Worm (Caenorhabditis elegans): ENCODE measurements around the gene C46G7.2.

Gene C46G7.2

DNA sequence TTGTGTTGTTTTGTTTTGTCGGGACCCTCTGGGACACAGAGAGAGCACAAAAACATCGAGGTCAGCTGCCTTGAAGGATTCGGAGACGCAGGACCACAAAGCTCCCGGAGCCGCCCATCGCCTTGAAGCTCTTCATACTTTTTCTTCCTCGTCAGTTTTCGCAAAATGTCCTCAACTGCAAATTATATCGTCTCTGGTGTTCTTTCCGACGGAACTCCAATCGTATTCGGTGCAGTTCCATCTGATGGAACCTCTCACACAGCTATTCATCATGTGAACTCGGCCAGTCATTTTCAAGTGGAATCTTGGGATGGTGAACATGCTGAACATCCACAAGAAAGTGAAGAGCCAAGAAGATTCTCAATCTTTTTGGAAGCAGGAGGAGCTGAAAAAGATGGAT lies 29.6 kb upstream of the C46G7.2 start:
- TF ChIP-seq ceh-13 (GFP tag; optimal IDR thresholded peaks at IDR 0.05) (no peak), ama-1 (optimal IDR thresholded peaks at IDR 0.05) (peak; percentile 16)

DNA sequence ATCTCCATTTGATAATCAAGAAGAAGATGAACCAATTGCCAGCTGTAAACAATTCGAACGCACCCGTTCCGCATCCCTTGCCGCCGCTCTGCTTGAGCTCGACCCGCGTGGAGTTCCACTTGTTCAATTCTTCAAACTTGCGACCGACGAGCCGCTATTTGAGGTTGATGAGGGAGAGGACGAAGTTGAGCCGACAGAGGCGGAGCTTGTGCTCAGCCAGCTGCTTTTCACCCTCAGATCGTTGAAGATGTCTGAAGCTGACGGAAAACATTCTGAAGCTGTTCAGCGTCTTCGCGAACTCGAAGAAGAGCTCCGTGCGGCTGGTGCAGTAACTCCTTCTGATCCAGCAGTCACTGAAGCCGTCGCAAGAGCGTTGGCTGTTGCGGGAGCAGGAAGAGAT lies 29.2 kb upstream of the C46G7.2 start:
- TF ChIP-seq F13C5.2 (tag; optimal IDR thresholded peaks at IDR 0.05) (no peak), sea-1 (GFP tag; conservative IDR thresholded peaks at IDR 0.05) (no peak), tra-4 (tag; optimal IDR thresholded peaks at IDR 0.05) (no peak)

DNA sequence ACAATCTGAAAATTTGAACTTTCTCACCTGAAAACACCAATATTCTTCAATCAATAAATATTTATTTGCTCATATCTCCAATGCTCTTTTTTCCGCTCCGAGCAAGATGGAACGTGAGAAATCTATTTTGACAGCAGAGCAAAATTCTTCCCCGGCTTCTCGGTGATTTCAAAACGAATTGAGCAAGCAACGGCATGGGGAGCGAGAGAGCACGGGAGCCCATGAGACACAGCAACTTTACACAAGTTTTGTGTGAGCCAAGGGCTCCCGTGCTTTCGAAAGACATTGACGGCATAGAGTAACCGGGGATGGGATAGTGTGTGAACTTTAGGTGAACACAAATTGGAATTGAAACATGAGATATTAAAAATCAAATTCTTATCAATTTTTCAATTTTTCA lies 28.2 kb upstream of the C46G7.2 start:
- TF ChIP-seq B0310.2 (tag; optimal IDR thresholded peaks at IDR 0.05) (no peak), ceh-36 (tag; optimal IDR thresholded peaks at IDR 0.05) (no peak), tbx-11 (GFP tag; IDR thresholded peaks at IDR 0.05) (no peak), tbx-37 (GFP tag; conservative IDR thresholded peaks at IDR 0.05) (no peak), sea-1 (GFP tag; conservative IDR thresholded peaks at IDR 0.05) (no peak), ets-7 (tag; optimal IDR thresholded peaks at IDR 0.05) (no peak), scrt-1 (GFP tag; IDR thresholded peaks at IDR 0.05) (no peak), flt-1 (GFP tag; IDR thresholded peaks at IDR 0.05) (no peak), hnd-1 (tag; optimal IDR thresholded peaks at IDR 0.05) (no peak), aly-1 (tag; optimal IDR thresholded peaks at IDR 0.05) (no peak), F13C5.2 (tag; optimal IDR thresholded peaks at IDR 0.05) (no peak), hmbx-1 (tag; optimal IDR thresholded peaks at IDR 0.05) (no peak), tra-4 (tag; optimal IDR thresholded peaks at IDR 0.05) (no peak), hmg-4 (GFP tag; optimal IDR thresholded peaks at IDR 0.05) (no peak), ama-1 (optimal IDR thresholded peaks at IDR 0.05) (no peak), pes-1 (GFP tag; IDR thresholded peaks at IDR 0.05) (no peak), ceh-13 (GFP tag; optimal IDR thresholded peaks at IDR 0.05) (no peak)

ce11 chrIV:5990503-5990902 lies 24.5 kb upstream of the C46G7.2 start:
- TF ChIP-seq hmbx-1 (tag; optimal IDR thresholded peaks at IDR 0.05) (no peak), hmg-4 (GFP tag; optimal IDR thresholded peaks at IDR 0.05) (no peak), ama-1 (optimal IDR thresholded peaks at IDR 0.05) (no peak), pes-1 (GFP tag; IDR thresholded peaks at IDR 0.05) (no peak), flt-1 (GFP tag; IDR thresholded peaks at IDR 0.05) (no peak), scrt-1 (GFP tag; IDR thresholded peaks at IDR 0.05) (no peak), sea-1 (GFP tag; conservative IDR thresholded peaks at IDR 0.05) (no peak), hnd-1 (tag; optimal IDR thresholded peaks at IDR 0.05) (no peak), B0310.2 (tag; optimal IDR thresholded peaks at IDR 0.05) (no peak), tbx-11 (GFP tag; IDR thresholded peaks at IDR 0.05) (no peak), ets-7 (tag; optimal IDR thresholded peaks at IDR 0.05) (no peak), ceh-36 (tag; optimal IDR thresholded peaks at IDR 0.05) (no peak), aly-1 (tag; optimal IDR thresholded peaks at IDR 0.05) (no peak), ceh-13 (GFP tag; optimal IDR thresholded peaks at IDR 0.05) (no peak), F13C5.2 (tag; optimal IDR thresholded peaks at IDR 0.05) (no peak), tbx-37 (GFP tag; conservative IDR thresholded peaks at IDR 0.05) (no peak), tra-4 (tag; optimal IDR thresholded peaks at IDR 0.05) (no peak)

DNA sequence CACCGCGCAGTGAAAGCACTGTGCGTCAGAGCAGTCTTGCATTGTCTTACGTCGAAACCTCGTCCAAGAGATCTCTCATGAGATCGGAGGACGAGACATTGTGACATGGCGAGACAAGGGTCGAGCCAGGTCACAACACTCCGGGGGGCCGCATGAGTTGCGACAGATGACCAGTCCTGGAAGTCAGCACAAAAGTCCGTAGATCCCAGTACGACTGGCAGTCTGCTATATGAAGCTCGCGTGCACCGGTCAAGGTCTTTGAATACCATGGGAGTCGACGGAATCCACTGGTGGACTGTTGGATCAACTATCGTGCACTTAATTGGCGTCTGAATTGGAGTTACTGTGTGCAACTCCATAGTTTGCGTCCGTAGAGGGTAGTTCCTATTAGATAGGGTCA lies 9.3 kb upstream of the C46G7.2 start:
- TF ChIP-seq ama-1 (optimal IDR thresholded peaks at IDR 0.05), result no peak
- no peak for TF ChIP-seq sea-1 (GFP tag; conservative IDR thresholded peaks at IDR 0.05)
- no peak for TF ChIP-seq B0310.2 (tag; optimal IDR thresholded peaks at IDR 0.05)
- no peak for TF ChIP-seq ceh-13 (GFP tag; optimal IDR thresholded peaks at IDR 0.05)

DNA sequence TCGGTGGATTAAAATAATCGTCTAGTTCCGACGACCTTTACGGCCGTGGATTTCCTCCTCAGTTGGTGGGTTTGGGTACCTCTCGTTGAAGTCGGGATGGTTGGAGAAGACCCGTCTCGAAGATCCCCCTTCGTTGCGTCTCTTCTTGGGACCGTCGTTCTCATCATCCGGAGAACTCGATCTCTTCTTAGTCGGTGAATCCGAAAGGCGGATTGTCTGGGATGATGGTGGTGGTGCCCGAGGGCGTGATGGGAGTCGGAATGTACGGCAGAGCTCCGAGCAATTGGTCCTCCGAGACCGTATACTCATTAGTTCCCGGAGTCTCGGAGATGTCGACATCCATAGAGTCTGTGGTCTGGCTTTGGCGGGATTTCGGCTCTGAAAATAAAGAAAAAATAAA lies 4.7 kb upstream of the C46G7.2 start:
- no peak for TF ChIP-seq ama-1 (optimal IDR thresholded peaks at IDR 0.05)
- TF ChIP-seq ceh-13 (GFP tag; optimal IDR thresholded peaks at IDR 0.05), result no peak
- no peak for TF ChIP-seq ets-7 (tag; optimal IDR thresholded peaks at IDR 0.05)
- TF ChIP-seq B0310.2 (tag; optimal IDR thresholded peaks at IDR 0.05), result no peak
- TF ChIP-seq hmg-4 (GFP tag; optimal IDR thresholded peaks at IDR 0.05), result no peak
- no peak for TF ChIP-seq tbx-37 (GFP tag; conservative IDR thresholded peaks at IDR 0.05)
- no peak for TF ChIP-seq ceh-36 (tag; optimal IDR thresholded peaks at IDR 0.05)
- TF ChIP-seq hnd-1 (tag; optimal IDR thresholded peaks at IDR 0.05), result no peak
- no peak for TF ChIP-seq flt-1 (GFP tag; IDR thresholded peaks at IDR 0.05)
- TF ChIP-seq F13C5.2 (tag; optimal IDR thresholded peaks at IDR 0.05), result no peak
- no peak for TF ChIP-seq sea-1 (GFP tag; conservative IDR thresholded peaks at IDR 0.05)
- TF ChIP-seq pes-1 (GFP tag; IDR thresholded peaks at IDR 0.05), result no peak
- TF ChIP-seq aly-1 (tag; optimal IDR thresholded peaks at IDR 0.05), result no peak
- no peak for TF ChIP-seq scrt-1 (GFP tag; IDR thresholded peaks at IDR 0.05)
- TF ChIP-seq hmbx-1 (tag; optimal IDR thresholded peaks at IDR 0.05), result no peak
- TF ChIP-seq tbx-11 (GFP tag; IDR thresholded peaks at IDR 0.05), result no peak
- no peak for TF ChIP-seq tra-4 (tag; optimal IDR thresholded peaks at IDR 0.05)

ce11 chrIV:6011545-6011944 lies 3.5 kb upstream of the C46G7.2 start, which contains the start of gene C46G7.5:
Gene C46G7.5, minus strand, starts transcription at chrIV:6011645.
- no peak for TF ChIP-seq flt-1 (GFP tag; IDR thresholded peaks at IDR 0.05)
- TF ChIP-seq ceh-36 (tag; optimal IDR thresholded peaks at IDR 0.05), result no peak
- TF ChIP-seq pes-1 (GFP tag; IDR thresholded peaks at IDR 0.05), result no peak
- TF ChIP-seq hmg-4 (GFP tag; optimal IDR thresholded peaks at IDR 0.05), result no peak
- no peak for TF ChIP-seq tbx-37 (GFP tag; conservative IDR thresholded peaks at IDR 0.05)
- no peak for TF ChIP-seq sea-1 (GFP tag; conservative IDR thresholded peaks at IDR 0.05)
- no peak for TF ChIP-seq B0310.2 (tag; optimal IDR thresholded peaks at IDR 0.05)

- TF ChIP-seq ceh-13 (GFP tag; optimal IDR thresholded peaks at IDR 0.05) (no peak), tra-4 (tag; optimal IDR thresholded peaks at IDR 0.05) (no peak), ama-1 (optimal IDR thresholded peaks at IDR 0.05) (no peak), ets-7 (tag; optimal IDR thresholded peaks at IDR 0.05) (no peak), hmbx-1 (tag; optimal IDR thresholded peaks at IDR 0.05) (no peak), hmg-4 (GFP tag; optimal IDR thresholded peaks at IDR 0.05) (no peak), B0310.2 (tag; optimal IDR thresholded peaks at IDR 0.05) (no peak), tbx-37 (GFP tag; conservative IDR thresholded peaks at IDR 0.05) (no peak), tbx-11 (GFP tag; IDR thresholded peaks at IDR 0.05) (no peak), pes-1 (GFP tag; IDR thresholded peaks at IDR 0.05) (no peak), sea-1 (GFP tag; conservative IDR thresholded peaks at IDR 0.05) (no peak), hnd-1 (tag; optimal IDR thresholded peaks at IDR 0.05) (no peak), ceh-36 (tag; optimal IDR thresholded peaks at IDR 0.05) (no peak), F13C5.2 (tag; optimal IDR thresholded peaks at IDR 0.05) (no peak)
Measured at ce11 chrIV:6013853-6014252, 1.1 kb upstream of the C46G7.2 start.
